Worm (Caenorhabditis elegans): Measurements from ENCODE around the gene sms-1.

sms-1 gene

ce11 chrIV:11461335-11461734 lies 36.6 kb downstream of the sms-1 start:
- TF ChIP-seq elt-2 (tag; optimal IDR thresholded peaks at IDR 0.05), result no peak
- peak; percentile 19 for TF ChIP-seq lin-39 (tag; optimal IDR thresholded peaks at IDR 0.05)

DNA sequence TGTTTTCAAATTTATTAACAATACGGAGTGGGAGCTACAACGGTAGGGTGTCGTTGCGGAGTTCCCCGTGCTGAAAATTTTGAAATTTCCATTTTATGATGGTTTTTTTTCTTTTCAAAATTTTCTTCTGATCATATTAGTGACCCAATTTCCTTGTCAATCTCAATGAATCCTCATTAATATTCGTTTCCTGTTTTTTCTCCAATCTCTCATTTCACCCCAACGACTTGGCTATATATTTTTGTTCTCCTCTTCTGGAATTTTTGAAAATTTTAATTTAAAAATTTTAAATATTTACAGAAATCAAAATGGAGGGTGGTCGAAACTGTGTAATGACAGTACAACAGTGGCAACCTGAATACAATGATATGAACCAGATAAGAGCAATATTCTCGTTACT lies 38.3 kb downstream of the sms-1 start, which contains the start of gene npr-3:
TSS of gene npr-3 (plus strand) at position 301 of the 400 bp plus-strand sequence.
- no peak for TF ChIP-seq nhr-28 (tag; optimal IDR thresholded peaks at IDR 0.05)
- no peak for TF ChIP-seq nhr-67 (tag; optimal IDR thresholded peaks at IDR 0.05)
- TF ChIP-seq pha-4 (tag; optimal IDR thresholded peaks at IDR 0.05), result no peak
- TF ChIP-seq egl-27 (tag; optimal IDR thresholded peaks at IDR 0.05), result no peak
- TF ChIP-seq fkh-2 (tag; optimal IDR thresholded peaks at IDR 0.05), result no peak
- TF ChIP-seq fos-1 (tag; optimal IDR thresholded peaks at IDR 0.05), result no peak
- TF ChIP-seq ztf-4 (tag; optimal IDR thresholded peaks at IDR 0.05), result no peak
- TF ChIP-seq mdl-1 (tag; optimal IDR thresholded peaks at IDR 0.05), result no peak
- no peak for TF ChIP-seq nhr-12 (tag; optimal IDR thresholded peaks at IDR 0.05)

DNA sequence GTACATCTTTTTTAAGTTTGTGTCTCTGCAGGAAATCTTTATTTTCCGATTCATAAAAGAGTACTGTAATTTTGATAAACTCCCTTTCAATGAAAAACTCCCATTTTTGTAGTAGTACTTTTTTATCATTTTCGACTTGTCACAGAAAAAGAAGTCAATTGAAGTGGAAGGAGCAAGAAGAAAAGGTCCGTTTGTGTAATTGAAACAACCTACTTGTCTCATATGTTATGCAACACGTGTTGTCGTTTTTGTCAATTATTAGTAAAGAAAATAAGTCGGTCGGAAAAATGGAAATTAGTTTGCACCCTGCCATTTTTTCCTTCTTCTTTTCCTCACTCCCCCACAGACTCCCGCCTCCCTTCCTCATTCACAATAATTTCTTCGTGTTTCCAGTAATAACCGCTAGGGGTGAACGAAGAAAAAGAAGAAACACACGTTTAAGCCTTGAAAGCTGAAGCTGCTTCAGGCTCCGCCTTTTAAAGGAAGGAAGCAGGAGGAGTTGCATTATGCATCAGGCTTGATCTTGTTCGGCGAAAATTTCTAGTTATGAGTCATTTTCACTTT lies 39.2 kb downstream of the sms-1 start:
- no peak for TF ChIP-seq nhr-12 (tag; optimal IDR thresholded peaks at IDR 0.05)
- TF ChIP-seq nfya-1 (tag; optimal IDR thresholded peaks at IDR 0.05; ENCODE audit: insufficient read depth), result peak; percentile 13
- TF ChIP-seq nhr-11 (tag; optimal IDR thresholded peaks at IDR 0.05), result no peak

DNA sequence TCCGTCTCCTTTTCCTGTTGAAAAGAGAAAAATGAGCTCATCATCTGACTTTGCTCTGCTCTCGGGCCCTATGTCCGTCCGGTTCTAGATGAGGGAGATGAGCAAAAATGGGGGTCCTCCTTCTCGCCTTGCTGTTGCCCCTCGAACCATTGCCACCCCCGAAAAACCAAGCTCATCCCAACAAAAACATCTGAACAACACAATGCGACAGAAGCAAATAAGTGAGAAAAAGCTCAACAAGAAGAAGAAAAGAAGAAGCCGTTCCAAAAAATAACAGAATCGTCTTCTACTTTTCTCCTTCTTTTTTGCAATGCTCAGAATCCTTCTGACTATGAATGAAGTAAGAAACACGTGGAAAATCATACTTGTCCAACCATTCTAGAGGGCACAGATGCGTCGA lies 42.1 kb downstream of the sms-1 start:
- TF ChIP-seq fkh-10 (GFP tag; optimal IDR thresholded peaks at IDR 0.05), result no peak
- TF ChIP-seq nhr-77 (tag; optimal IDR thresholded peaks at IDR 0.05), result no peak
- TF ChIP-seq ZK546.5 (tag; optimal IDR thresholded peaks at IDR 0.05), result no peak
- no peak for TF ChIP-seq ztf-4 (tag; optimal IDR thresholded peaks at IDR 0.05)
- TF ChIP-seq fkh-2 (tag; optimal IDR thresholded peaks at IDR 0.05), result no peak
- TF ChIP-seq aly-2 (tag; optimal IDR thresholded peaks at IDR 0.05), result no peak
- no peak for TF ChIP-seq lin-15B (tag; optimal IDR thresholded peaks at IDR 0.05)
- no peak for TF ChIP-seq nhr-12 (tag; optimal IDR thresholded peaks at IDR 0.05)
- TF ChIP-seq elt-2 (tag; optimal IDR thresholded peaks at IDR 0.05), result no peak
- no peak for TF ChIP-seq eor-1 (tag; optimal IDR thresholded peaks at IDR 0.05)
- no peak for TF ChIP-seq pqm-1 (tag; optimal IDR thresholded peaks at IDR 0.05)
- no peak for TF ChIP-seq sea-2 (GFP tag; optimal IDR thresholded peaks at IDR 0.05)
- no peak for TF ChIP-seq nhr-25 (tag; optimal IDR thresholded peaks at IDR 0.05)
- TF ChIP-seq lin-39 (tag; optimal IDR thresholded peaks at IDR 0.05), result no peak
- no peak for TF ChIP-seq nhr-67 (tag; optimal IDR thresholded peaks at IDR 0.05)
- no peak for TF ChIP-seq hmg-11 (tag; optimal IDR thresholded peaks at IDR 0.05)
- TF ChIP-seq jun-1 (tag; optimal IDR thresholded peaks at IDR 0.05), result no peak
- no peak for TF ChIP-seq ztf-11 (tag; optimal IDR thresholded peaks at IDR 0.05)

DNA sequence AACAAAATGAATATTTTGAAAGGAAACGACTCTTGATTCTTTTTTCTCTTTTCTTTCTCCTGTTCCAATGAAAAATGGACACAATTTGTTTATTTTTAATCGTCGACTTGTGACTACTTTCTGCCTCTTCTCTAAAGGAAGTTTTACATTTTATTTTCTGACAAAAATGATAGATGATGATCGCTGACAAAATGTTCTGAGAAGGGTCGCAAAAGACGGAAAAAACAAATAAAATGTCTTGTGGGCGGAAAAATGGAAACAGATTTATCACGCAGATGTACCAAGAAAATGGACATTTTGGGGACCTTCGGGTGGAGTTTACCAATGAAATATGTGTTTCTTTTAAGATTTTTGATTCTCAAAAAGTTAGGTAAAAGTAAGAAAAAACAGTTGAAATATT lies 45.0 kb downstream of the sms-1 start:
- TF ChIP-seq elt-1 (tag; optimal IDR thresholded peaks at IDR 0.05) (no peak), lin-39 (tag; optimal IDR thresholded peaks at IDR 0.05) (peak; percentile 55), hmg-11 (tag; optimal IDR thresholded peaks at IDR 0.05) (no peak), pqm-1 (tag; optimal IDR thresholded peaks at IDR 0.05) (no peak), mdl-1 (tag; optimal IDR thresholded peaks at IDR 0.05) (no peak)

ce11 chrIV:11438255-11438654 lies 59.7 kb downstream of the sms-1 start:
- TF ChIP-seq mdl-1 (tag; optimal IDR thresholded peaks at IDR 0.05), result no peak
- TF ChIP-seq pha-4 (tag; optimal IDR thresholded peaks at IDR 0.05), result peak; percentile 89
- TF ChIP-seq lin-39 (tag; optimal IDR thresholded peaks at IDR 0.05), result no peak
- TF ChIP-seq ceh-28 (tag; optimal IDR thresholded peaks at IDR 0.05), result no peak

DNA sequence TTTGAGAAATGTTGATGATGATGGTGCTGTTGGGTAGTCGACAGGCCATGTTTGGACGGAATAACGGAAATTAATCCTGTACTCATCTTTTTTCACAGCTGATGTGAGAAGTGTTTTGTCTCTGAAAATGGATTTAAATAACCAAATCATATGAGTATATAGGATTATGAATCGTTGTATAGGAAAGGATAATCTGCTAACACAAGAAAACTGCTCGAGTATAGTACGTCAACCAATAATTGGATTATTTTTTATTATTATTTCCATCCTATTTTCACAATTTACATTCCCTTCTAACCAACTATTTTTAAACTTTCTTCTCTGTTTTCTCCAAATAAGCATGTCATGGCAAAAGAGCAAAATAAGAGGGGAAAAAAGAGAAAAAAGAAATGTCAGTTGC lies 62.2 kb downstream of the sms-1 start:
- no peak for TF ChIP-seq aly-2 (tag; optimal IDR thresholded peaks at IDR 0.05)
- no peak for TF ChIP-seq eor-1 (tag; optimal IDR thresholded peaks at IDR 0.05)
- TF ChIP-seq ceh-16 (tag; optimal IDR thresholded peaks at IDR 0.05), result no peak
- TF ChIP-seq hmg-11 (tag; optimal IDR thresholded peaks at IDR 0.05), result no peak

ce11 chrIV:11434575-11434974 lies 63.4 kb downstream of the sms-1 start:
- no peak for TF ChIP-seq sea-2 (GFP tag; optimal IDR thresholded peaks at IDR 0.05)
- TF ChIP-seq nhr-76 (tag; optimal IDR thresholded peaks at IDR 0.05), result no peak
- TF ChIP-seq egl-5 (tag; optimal IDR thresholded peaks at IDR 0.05), result peak; percentile 19
- TF ChIP-seq elt-2 (tag; optimal IDR thresholded peaks at IDR 0.05), result peak; percentile 64
